Worm (Caenorhabditis elegans): Measurements from ENCODE around the gene srd-64.

- TF ChIP-seq unc-62 (GFP tag; optimal IDR thresholded peaks at IDR 0.05) (no peak), unc-39 (tag; optimal IDR thresholded peaks at IDR 0.05) (no peak), sea-2 (GFP tag; optimal IDR thresholded peaks at IDR 0.05) (no peak), aly-2 (tag; optimal IDR thresholded peaks at IDR 0.05) (no peak), nhr-25 (tag; optimal IDR thresholded peaks at IDR 0.05) (no peak), ama-1 (optimal IDR thresholded peaks at IDR 0.05) (no peak), snpc-4 (tag; optimal IDR thresholded peaks at IDR 0.05) (no peak), daf-12 (tag; optimal IDR thresholded peaks at IDR 0.05) (no peak)
These were observed 42.0 kb downstream of the srd-64 start for ce11 chrIII:1652925-1653324.
